Worm (Caenorhabditis elegans) whole organism, young adult: ENCODE results near the gene spp-14.

Experiments used
- F23B12.7 ChIP-seq: sonication (generic microtip); optimal IDR thresholded peaks from 2 replicates; lab custom pipeline; 2017; ENCODE audit warnings: missing genetic modification characterization, mild to moderate bottlenecking, missing compliant biosample characterization, antibody characterized with exemption, moderate library complexity; ENCODE audit not compliant: insufficient read depth
- akir-1 ChIP-seq: fragments of 200-800 bp; sonication (Bioruptor generic); optimal IDR thresholded peaks from 2 replicates; lab custom pipeline; 2018; ENCODE audit warnings: mild to moderate bottlenecking, missing genetic modification characterization, moderate library complexity, missing compliant biosample characterization
- ama-1 ChIP-seq, 3 experiments: fragments of 150-350 bp in 1 of 3; sonication (generic microtip) in 2 of 3; optimal IDR thresholded peaks; 2 replicates each; lab custom pipeline; 2014 to 2018; ENCODE audit warnings: missing biosample characterization in 2 of 3, missing genetic modification characterization in 2 of 3, missing genetic modification reagents in 2 of 3
- attf-6 ChIP-seq: fragments of 200-800 bp; sonication (Bioruptor generic); IDR thresholded peaks from 2 replicates; pipeline ENCODE4 v1.3.6; 2022; ENCODE audit warnings: missing genetic modification reagents, missing genetic modification characterization, missing compliant biosample characterization
- bed-1 ChIP-seq: fragments of 200-800 bp; sonication (Bioruptor generic); IDR thresholded peaks from 2 replicates; pipeline ENCODE4 v1.3.6; 2022; ENCODE audit warnings: missing genetic modification reagents, missing genetic modification characterization, missing compliant biosample characterization
- chd-7 ChIP-seq: sonication (generic microtip); optimal IDR thresholded peaks from 2 replicates; lab custom pipeline; 2016; ENCODE audit warnings: mild to moderate bottlenecking, missing genetic modification characterization, moderate library complexity, missing compliant biosample characterization
- dox-1 ChIP-seq: fragments of 200-800 bp; sonication (Bioruptor generic); IDR thresholded peaks from 2 replicates; pipeline ENCODE4 v1.3.6; 2022; ENCODE audit warnings: missing genetic modification reagents, missing genetic modification characterization, missing compliant biosample characterization
- him-1 ChIP-seq: sonication (generic microtip); optimal IDR thresholded peaks from 2 replicates; lab custom pipeline; 2016; ENCODE audit warnings: missing genotype, missing genetic modification reagents, missing genetic modification characterization, missing compliant biosample characterization
- nhr-120 ChIP-seq: fragments of 200-800 bp; sonication (Bioruptor generic); IDR thresholded peaks from 2 replicates; pipeline ENCODE4 v1.3.6; 2022; ENCODE audit warnings: missing genetic modification characterization, missing compliant biosample characterization
- pha-4 ChIP-seq: fragments of 150-350 bp; sonication (generic microtip); optimal IDR thresholded peaks from 2 replicates; lab custom pipeline; 2014; ENCODE audit warnings: missing biosample characterization, missing genetic modification reagents, missing genetic modification characterization
- snpc-4 ChIP-seq, 5 experiments: fragments of 150-350 bp in 1 of 5; sonication (generic microtip) in 4 of 5; optimal IDR thresholded peaks; 2 replicates each; lab custom pipeline; 2014 to 2018; ENCODE audit warnings: missing genetic modification characterization in 5 of 5, missing biosample characterization in 3 of 5, antibody characterized with exemption in 2 of 5, mild to moderate bottlenecking in 2 of 5, missing compliant biosample characterization in 2 of 5, missing genotype in 2 of 5, moderate library complexity in 2 of 5, missing genetic modification reagents in 1 of 5

- TF ChIP-seq nhr-120 (GFP tag; lab: Robert Waterston, UW) (no peak), F23B12.7 (tag; lab: Kevin White, UChicago) (no peak), ama-1 (optimal IDR thresholded peaks at IDR 0.05; lab: Kevin White, UChicago) (no peak), ama-1 (GFP tag; optimal IDR thresholded peaks at IDR 0.05; lab: Kevin White, UChicago) (no peak), attf-6 (no peak), chd-7 (tag; lab: Kevin White, UChicago) (no peak), him-1 (tag; lab: Kevin White, UChicago) (no peak), dox-1 (no peak), snpc-4 (GFP tag; optimal IDR thresholded peaks at IDR 0.05; lab: Kevin White, UChicago) (no peak), snpc-4 (tag; optimal IDR thresholded peaks at IDR 0.05; lab: Kevin White, UChicago) (no peak), bed-1 (no peak), akir-1 (GFP tag; lab: Kevin White, UChicago) (no peak), pha-4 (no peak)
Measured at ce11 chrX:7710187-7710586, 15.6 kb upstream of the spp-14 start.
